Fruit fly (Drosophila melanogaster) whole organism, wandering third instar larva: ENCODE data around the gene TAF1B.

Source experiments
- CG32264 ChIP-seq: fragments of 200-800 bp; sonication (Bioruptor generic); optimal IDR thresholded peaks from 2 replicates; lab custom pipeline; 2016; ENCODE audit warnings: missing biosample characterization, missing genetic modification characterization
- CG9705 ChIP-seq: fragments of 200-800 bp; sonication (Bioruptor generic); optimal IDR thresholded peaks from 2 replicates; lab custom pipeline; 2018; ENCODE audit warnings: missing biosample characterization, mild to moderate bottlenecking, missing genetic modification characterization
- Dfd ChIP-seq: fragments of >200 bp; optimal IDR thresholded peaks from 2 replicates; lab custom pipeline; 2017; ENCODE audit warnings: missing biosample characterization, missing genetic modification characterization
- h ChIP-seq: fragments of 200-800 bp; sonication (Bioruptor generic); optimal IDR thresholded peaks from 3 replicates; lab custom pipeline; 2016; ENCODE audit warnings: missing biosample characterization, mild to moderate bottlenecking, missing genetic modification characterization
- rgr ChIP-seq: fragments of 200-800 bp; sonication (Bioruptor generic); optimal IDR thresholded peaks from 3 replicates; lab custom pipeline; 2016; ENCODE audit warnings: missing biosample characterization, mild to moderate bottlenecking, missing genetic modification characterization

- peak; percentile 35 for TF ChIP-seq h (GFP tag; lab: Kevin White, UChicago)
- peak; percentile 72 for TF ChIP-seq CG32264 (GFP tag; lab: Kevin White, UChicago)
- no peak for TF ChIP-seq Dfd (GFP tag; lab: Kevin White, UChicago)
- TF ChIP-seq rgr (GFP tag; lab: Kevin White, UChicago): peak; percentile 51
- TF ChIP-seq CG9705: no peak
These were observed 24.6 kb upstream of the TAF1B start for dm6 chr3R:10168483-10169064.
